Worm (Caenorhabditis elegans) whole organism, L3 larva: Measurements from ENCODE around the gene clec-233.

Experiments used
- ZK546.5 ChIP-seq: sonication (generic microtip); optimal IDR thresholded peaks from 2 replicates; lab custom pipeline; 2017; ENCODE audit warnings: missing biosample characterization, missing genetic modification characterization
- daf-12 ChIP-seq: fragments of 150-350 bp; optimal IDR thresholded peaks from 2 replicates; lab custom pipeline; 2014; ENCODE audit warnings: missing biosample characterization, missing genetic modification reagents, missing genetic modification characterization
- egl-27 ChIP-seq: sonication (generic microtip); optimal IDR thresholded peaks from 4 replicates; lab custom pipeline; 2017; ENCODE audit warnings: missing biosample characterization, missing genetic modification reagents, missing genetic modification characterization
- lin-15B ChIP-seq: fragments of 150-350 bp; optimal IDR thresholded peaks from 2 replicates; lab custom pipeline; 2014; ENCODE audit warnings: missing biosample characterization, missing genetic modification characterization
- lsy-12 ChIP-seq: sonication (generic microtip); optimal IDR thresholded peaks from 2 replicates; lab custom pipeline; 2016; ENCODE audit warnings: mild to moderate bottlenecking, missing genetic modification characterization, missing compliant biosample characterization
- nhr-11 ChIP-seq: fragments of 150-350 bp; optimal IDR thresholded peaks from 2 replicates; lab custom pipeline; 2014; ENCODE audit warnings: missing biosample characterization, missing genetic modification characterization
- nhr-28 ChIP-seq: fragments of 150-350 bp; optimal IDR thresholded peaks from 2 replicates; lab custom pipeline; 2014; ENCODE audit warnings: missing biosample characterization, missing genetic modification characterization
- nhr-76 ChIP-seq: fragments of 150-350 bp; sonication (generic microtip); optimal IDR thresholded peaks from 5 replicates; lab custom pipeline; 2014; ENCODE audit warnings: missing biosample characterization, missing genetic modification characterization
- nhr-77 ChIP-seq: fragments of 150-350 bp; optimal IDR thresholded peaks from 2 replicates; lab custom pipeline; 2014; ENCODE audit warnings: missing biosample characterization, missing genetic modification characterization
- skn-1 ChIP-seq: fragments of 150-350 bp; optimal IDR thresholded peaks from 2 replicates; lab custom pipeline; 2014; ENCODE audit warnings: missing biosample characterization, missing genetic modification characterization
- snpc-4 ChIP-seq: fragments of 150-350 bp; optimal IDR thresholded peaks from 2 replicates; lab custom pipeline; 2014; ENCODE audit warnings: missing biosample characterization, missing genetic modification characterization
- unc-39 ChIP-seq: sonication (generic microtip); optimal IDR thresholded peaks from 4 replicates; lab custom pipeline; 2017; ENCODE audit warnings: missing biosample characterization, missing genetic modification characterization
- unc-62 ChIP-seq: fragments of 150-350 bp; sonication (generic microtip); optimal IDR thresholded peaks from 4 replicates; lab custom pipeline; 2014; ENCODE audit warnings: missing biosample characterization, missing genetic modification reagents, missing genetic modification characterization
- ztf-11 ChIP-seq: fragments of 150-350 bp; optimal IDR thresholded peaks from 2 replicates; lab custom pipeline; 2014; ENCODE audit warnings: missing biosample characterization, missing genetic modification characterization

DNA sequence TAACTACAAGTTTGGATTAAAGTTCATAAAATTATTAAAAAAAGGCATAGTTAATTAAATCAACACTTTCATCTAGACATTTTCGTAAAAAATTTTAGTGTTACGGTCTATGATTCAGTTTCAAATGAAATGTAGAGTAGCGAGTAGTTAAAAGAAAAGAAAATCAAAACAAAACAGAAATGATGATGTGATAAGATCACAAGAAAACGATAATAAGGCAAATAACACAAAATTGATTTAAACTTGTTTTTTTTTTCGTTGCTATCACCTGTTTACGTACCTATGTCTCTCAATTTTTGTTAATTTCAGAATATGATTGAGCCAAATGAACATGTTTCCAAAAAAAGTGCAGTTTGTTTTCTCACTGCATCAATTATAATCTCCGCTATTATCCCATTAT lies 3.8 kb upstream of the clec-233 start, which contains the start of the genes F21H7.2 and F21H7.12:
- no peak for TF ChIP-seq nhr-11 (tag; lab: Kevin White, UChicago)
- TF ChIP-seq snpc-4 (tag; lab: Kevin White, UChicago): no peak
- no peak for TF ChIP-seq daf-12
- TF ChIP-seq ZK546.5: no peak
- TF ChIP-seq lin-15B: no peak
- no peak for TF ChIP-seq nhr-76 (tag; lab: Kevin White, UChicago)
- TF ChIP-seq egl-27: no peak
- TF ChIP-seq unc-39 (tag; lab: Kevin White, UChicago): no peak
- no peak for TF ChIP-seq ztf-11 (tag; lab: Kevin White, UChicago)
- no peak for TF ChIP-seq skn-1 (tag; lab: Kevin White, UChicago)
- no peak for TF ChIP-seq unc-62 (GFP tag; lab: Kevin White, UChicago)
- no peak for TF ChIP-seq nhr-77 (tag; lab: Kevin White, UChicago)
- no peak for TF ChIP-seq lsy-12
- TF ChIP-seq nhr-28 (tag; lab: Kevin White, UChicago): no peak
